Fruit fly (Drosophila melanogaster) whole organism, adult: Measurements from ENCODE around the gene Hmx.

Experiments
- CG11617 ChIP-seq: fragments of 200-800 bp; sonication (Bioruptor generic); optimal IDR thresholded peaks from 2 replicates; lab custom pipeline; 2017; ENCODE audit warnings: mild to moderate bottlenecking, missing biosample characterization, missing genetic modification reagents, missing genetic modification characterization
- CG14711 ChIP-seq: fragments of 200-800 bp; sonication (Bioruptor generic); optimal IDR thresholded peaks from 2 replicates; lab custom pipeline; 2018; ENCODE audit warnings: missing biosample characterization, mild to moderate bottlenecking, missing genetic modification characterization, moderate library complexity
- CG1620 ChIP-seq: fragments of 200-800 bp; sonication (Bioruptor generic); optimal IDR thresholded peaks from 2 replicates; lab custom pipeline; 2016; ENCODE audit warnings: missing biosample characterization, missing genetic modification characterization
- CG33017 ChIP-seq: fragments of 200-800 bp; sonication (Bioruptor generic); optimal IDR thresholded peaks from 2 replicates; lab custom pipeline; 2018; ENCODE audit warnings: missing biosample characterization, mild to moderate bottlenecking, missing genetic modification characterization, moderate library complexity
- CG5204 ChIP-seq: fragments of 200-800 bp; sonication (Bioruptor generic); optimal IDR thresholded peaks from 2 replicates; lab custom pipeline; 2016; ENCODE audit warnings: missing biosample characterization, missing genetic modification characterization
- CG7045 ChIP-seq: fragments of 200-800 bp; sonication (Bioruptor generic); optimal IDR thresholded peaks from 2 replicates; lab custom pipeline; 2017; ENCODE audit warnings: missing biosample characterization, mild to moderate bottlenecking, missing genetic modification characterization
- Clk ChIP-seq: fragments of 200-800 bp; sonication (Bioruptor generic); optimal IDR thresholded peaks from 2 replicates; lab custom pipeline; 2017; ENCODE audit warnings: missing biosample characterization, missing genetic modification characterization
- Crg-1 ChIP-seq: fragments of 200-800 bp; sonication (Bioruptor generic); optimal IDR thresholded peaks from 2 replicates; lab custom pipeline; 2016; ENCODE audit warnings: missing biosample characterization, missing genetic modification characterization
- Hr96 ChIP-seq: fragments of 200-800 bp; sonication (Bioruptor generic); optimal IDR thresholded peaks from 2 replicates; lab custom pipeline; 2016; ENCODE audit warnings: missing biosample characterization, missing genetic modification characterization
- Mnt ChIP-seq: fragments of 200-800 bp; sonication (Bioruptor generic); optimal IDR thresholded peaks from 2 replicates; lab custom pipeline; 2016; ENCODE audit warnings: missing biosample characterization, mild to moderate bottlenecking, missing genetic modification characterization
- cic ChIP-seq: fragments of 200-800 bp; sonication (Bioruptor generic); optimal IDR thresholded peaks from 2 replicates; lab custom pipeline; 2017; ENCODE audit warnings: missing biosample characterization, mild to moderate bottlenecking, missing genetic modification characterization, moderate library complexity
- kay ChIP-seq: fragments of 200-800 bp; sonication (Bioruptor generic); peaks from one replicate; lab custom pipeline; 2016; ENCODE audit warnings: missing biosample characterization, missing genetic modification characterization, borderline replicate concordance
- ovo ChIP-seq: fragments of 200-800 bp; sonication (Bioruptor generic); optimal IDR thresholded peaks from 2 replicates; lab custom pipeline; 2016; ENCODE audit warnings: missing biosample characterization, missing genetic modification characterization
- tj ChIP-seq: fragments of 200-800 bp; sonication (Bioruptor generic); optimal IDR thresholded peaks from 3 replicates; lab custom pipeline; 2017; ENCODE audit warnings: missing biosample characterization, mild to moderate bottlenecking, missing genetic modification characterization, moderate library complexity

- TF ChIP-seq CG5204 (GFP tag; lab: Kevin White, UChicago) (no peak), cic (GFP tag; lab: Kevin White, UChicago) (no peak), CG11617 (no peak), Clk (GFP tag; lab: Kevin White, UChicago) (no peak), CG33017 (tag; lab: Kevin White, UChicago) (no peak), kay (GFP tag; lab: Kevin White, UChicago) (no peak), Mnt (GFP tag; lab: Kevin White, UChicago) (no peak), CG7045 (GFP tag; lab: Kevin White, UChicago) (no peak), CG1620 (no peak), CG14711 (no peak), tj (GFP tag; lab: Kevin White, UChicago) (no peak), Crg-1 (no peak), ovo (GFP tag; lab: Kevin White, UChicago) (no peak), Hr96 (no peak)
Measured at dm6 chr3R:17595084-17595483, 36.4 kb downstream of the Hmx start, which contains the start of gene Sgs5.
